Worm (Caenorhabditis elegans): ENCODE results near the gene T03G6.7.

- no peak for TF ChIP-seq ztf-11 (tag; optimal IDR thresholded peaks at IDR 0.05)
- no peak for TF ChIP-seq unc-62 (GFP tag; optimal IDR thresholded peaks at IDR 0.05)
- no peak for TF ChIP-seq unc-120 (tag; optimal IDR thresholded peaks at IDR 0.05; ENCODE audit: poor library complexity, severe bottlenecking)
- TF ChIP-seq nhr-237 (tag; optimal IDR thresholded peaks at IDR 0.05) = no peak
- TF ChIP-seq elt-3 (tag; optimal IDR thresholded peaks at IDR 0.05) = no peak
- no peak for TF ChIP-seq bed-3 (GFP tag; optimal IDR thresholded peaks at IDR 0.05)
- TF ChIP-seq mep-1 (tag; optimal IDR thresholded peaks at IDR 0.05) = no peak
- TF ChIP-seq mab-5 (tag; optimal IDR thresholded peaks at IDR 0.05) = no peak
- TF ChIP-seq lin-13 (tag; optimal IDR thresholded peaks at IDR 0.05) = no peak
- TF ChIP-seq ceh-83 (GFP tag; optimal IDR thresholded peaks at IDR 0.05) = no peak
- TF ChIP-seq unc-39 (tag; optimal IDR thresholded peaks at IDR 0.05) = no peak
- TF ChIP-seq lsy-2 (tag; optimal IDR thresholded peaks at IDR 0.05) = no peak
- TF ChIP-seq elt-1 (tag; optimal IDR thresholded peaks at IDR 0.05; ENCODE audit: borderline replicate concordance, insufficient read depth) = no peak
- TF ChIP-seq pha-4 (tag; optimal IDR thresholded peaks at IDR 0.05) = no peak
Measured at ce11 chrX:2551450-2551849, 42.4 kb upstream of the T03G6.7 start.
